Fruit fly (Drosophila melanogaster): ENCODE measurements around the gene CG34177.

Gene CG34177

DNA sequence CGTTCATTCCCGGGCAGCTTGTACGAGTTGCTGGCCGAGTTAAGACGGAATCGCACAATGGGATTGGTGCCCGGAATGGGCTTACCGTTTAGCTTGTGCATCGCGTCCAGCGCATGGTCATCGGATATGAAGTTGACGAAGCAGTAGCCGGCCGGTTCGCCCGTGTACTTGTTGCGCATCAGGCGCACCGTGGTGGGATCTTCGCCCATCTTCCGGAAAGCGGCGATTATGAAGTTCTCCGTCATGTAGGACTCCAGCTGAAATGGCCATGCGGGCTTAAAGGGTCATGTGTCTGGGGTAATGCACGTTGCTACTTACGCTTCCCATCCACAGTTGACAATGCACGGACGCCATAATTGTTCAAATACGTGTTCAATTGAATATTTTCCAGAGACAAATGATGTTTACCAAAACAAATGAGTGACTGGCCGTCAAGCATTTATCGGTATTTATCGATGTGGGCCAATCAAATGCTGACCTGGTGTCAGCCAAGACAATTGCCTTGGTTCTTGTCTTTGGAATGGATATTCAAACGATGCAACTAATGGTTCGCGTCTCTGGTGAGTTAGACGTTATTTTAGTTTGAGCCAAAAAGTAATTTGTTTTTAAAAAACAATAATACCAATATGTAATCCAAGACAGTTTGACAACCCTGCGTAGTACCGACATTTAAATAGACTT is 20.4 kb downstream of the CG34177 start, which contains the start of the genes Secp43 and ND-B8:
Secp43 (minus strand) TSS at position 445 of the 681 bp plus-strand sequence.
ND-B8 (plus strand) TSS at position 618 of the 681 bp plus-strand sequence.
- TF ChIP-seq sv (GFP tag; optimal IDR thresholded peaks at IDR 0.05) (no peak), rgr (GFP tag; optimal IDR thresholded peaks at IDR 0.05) (peak; percentile 15), Myc (optimal IDR thresholded peaks at IDR 0.05) (peak; percentile 49)

- peak; percentile 25 for TF ChIP-seq Sp1 (GFP tag; optimal IDR thresholded peaks at IDR 0.05)
- peak; percentile 56 for TF ChIP-seq woc (GFP tag; optimal IDR thresholded peaks at IDR 0.05)
- TF ChIP-seq Rel (GFP tag; optimal IDR thresholded peaks at IDR 0.05): no peak
- peak; percentile 26 for TF ChIP-seq Rel (tag; optimal IDR thresholded peaks at IDR 0.05)
- no peak for TF ChIP-seq CrebA (GFP tag; optimal IDR thresholded peaks at IDR 0.05; ENCODE audit: borderline replicate concordance)
Observed at dm6 chr2L:4456539-4456994, 22.9 kb downstream of the CG34177 start, which contains the start of gene Gs1l. Gs1l (minus strand) TSS chr2L:4456807.

dm6 chr2L:4458119-4459056 is 24.7 kb downstream of the CG34177 start, which contains the start of gene RpL27A:
RpL27A (minus strand) TSS chr2L:4458364.
- TF ChIP-seq fru (GFP tag; optimal IDR thresholded peaks at IDR 0.05) (peak; percentile 20), Jra (GFP tag; optimal IDR thresholded peaks at IDR 0.05) (no peak), jim (GFP tag; optimal IDR thresholded peaks at IDR 0.05) (no peak), CG9705 (GFP tag; optimal IDR thresholded peaks at IDR 0.05) (peak; percentile 76), Abd-B (GFP tag; optimal IDR thresholded peaks at IDR 0.05) (no peak), ey (GFP tag; optimal IDR thresholded peaks at IDR 0.05) (peak; percentile 17), Hr83 (GFP tag; optimal IDR thresholded peaks at IDR 0.05; ENCODE audit: poor library complexity, severe bottlenecking) (peak; percentile 92), OdsH (GFP tag; optimal IDR thresholded peaks at IDR 0.05) (peak; percentile 19), dmrt93B (GFP tag; optimal IDR thresholded peaks at IDR 0.05) (peak; percentile 73), Dif (GFP tag; optimal IDR thresholded peaks at IDR 0.05; ENCODE audit: partially characterized antibody) (peak; percentile 45), rgr (GFP tag; optimal IDR thresholded peaks at IDR 0.05) (peak; percentile 87), sv (GFP tag; optimal IDR thresholded peaks at IDR 0.05) (peak; percentile 56), Sp1 (GFP tag; optimal IDR thresholded peaks at IDR 0.05) (peak; percentile 85), GATAd (GFP tag; optimal IDR thresholded peaks at IDR 0.05) (no peak), HLH106 (tag; optimal IDR thresholded peaks at IDR 0.05) (peak; percentile 61), foxo (GFP tag; optimal IDR thresholded peaks at IDR 0.05) (peak in 1 of 2 experiments; percentile 67), Mio (GFP tag; optimal IDR thresholded peaks at IDR 0.05) (no peak), Rel (GFP tag; optimal IDR thresholded peaks at IDR 0.05) (no peak), Rel (tag; optimal IDR thresholded peaks at IDR 0.05) (peak; percentile 57), Vsx2 (GFP tag; optimal IDR thresholded peaks at IDR 0.05; ENCODE audit: partially characterized antibody) (no peak), psq (GFP tag; optimal IDR thresholded peaks at IDR 0.05) (peak; percentile 41), h (GFP tag; optimal IDR thresholded peaks at IDR 0.05) (peak; percentile 52), br (GFP tag; optimal IDR thresholded peaks at IDR 0.05) (peak; percentile 69), Myc (optimal IDR thresholded peaks at IDR 0.05) (peak; percentile 40), N (GFP tag; optimal IDR thresholded peaks at IDR 0.05) (peak; percentile 78)

- TF ChIP-seq Rel (GFP tag; optimal IDR thresholded peaks at IDR 0.05) (no peak), Rel (tag; optimal IDR thresholded peaks at IDR 0.05) (peak; percentile 24), dsf (GFP tag; optimal IDR thresholded peaks at IDR 0.05; ENCODE audit: borderline replicate concordance) (no peak), HLH106 (tag; optimal IDR thresholded peaks at IDR 0.05) (peak; percentile 51), foxo (GFP tag; optimal IDR thresholded peaks at IDR 0.05) (peak in 1 of 2 experiments; percentile 29), h (GFP tag; optimal IDR thresholded peaks at IDR 0.05) (peak; percentile 31), Myc (optimal IDR thresholded peaks at IDR 0.05) (peak; percentile 96), Sp1 (GFP tag; optimal IDR thresholded peaks at IDR 0.05) (peak; percentile 20), CG9705 (GFP tag; optimal IDR thresholded peaks at IDR 0.05) (peak; percentile 48), sage (GFP tag; optimal IDR thresholded peaks at IDR 0.05) (no peak), woc (GFP tag; optimal IDR thresholded peaks at IDR 0.05) (peak; percentile 87), Dif (GFP tag; optimal IDR thresholded peaks at IDR 0.05; ENCODE audit: partially characterized antibody) (no peak), rgr (GFP tag; optimal IDR thresholded peaks at IDR 0.05) (peak; percentile 15), OdsH (GFP tag; optimal IDR thresholded peaks at IDR 0.05) (peak; percentile 7)
Observed at dm6 chr2L:4459543-4459942, 25.8 kb downstream of the CG34177 start, which contains the start of the genes mRpL27 and CG15435. mRpL27 (minus strand) TSS chr2L:4459638. CG15435 (plus strand) TSS chr2L:4459729.

Data from whole organism, wandering third instar larva.